Fruit fly (Drosophila melanogaster): ENCODE measurements around the gene asf1.

Gene asf1

DNA sequence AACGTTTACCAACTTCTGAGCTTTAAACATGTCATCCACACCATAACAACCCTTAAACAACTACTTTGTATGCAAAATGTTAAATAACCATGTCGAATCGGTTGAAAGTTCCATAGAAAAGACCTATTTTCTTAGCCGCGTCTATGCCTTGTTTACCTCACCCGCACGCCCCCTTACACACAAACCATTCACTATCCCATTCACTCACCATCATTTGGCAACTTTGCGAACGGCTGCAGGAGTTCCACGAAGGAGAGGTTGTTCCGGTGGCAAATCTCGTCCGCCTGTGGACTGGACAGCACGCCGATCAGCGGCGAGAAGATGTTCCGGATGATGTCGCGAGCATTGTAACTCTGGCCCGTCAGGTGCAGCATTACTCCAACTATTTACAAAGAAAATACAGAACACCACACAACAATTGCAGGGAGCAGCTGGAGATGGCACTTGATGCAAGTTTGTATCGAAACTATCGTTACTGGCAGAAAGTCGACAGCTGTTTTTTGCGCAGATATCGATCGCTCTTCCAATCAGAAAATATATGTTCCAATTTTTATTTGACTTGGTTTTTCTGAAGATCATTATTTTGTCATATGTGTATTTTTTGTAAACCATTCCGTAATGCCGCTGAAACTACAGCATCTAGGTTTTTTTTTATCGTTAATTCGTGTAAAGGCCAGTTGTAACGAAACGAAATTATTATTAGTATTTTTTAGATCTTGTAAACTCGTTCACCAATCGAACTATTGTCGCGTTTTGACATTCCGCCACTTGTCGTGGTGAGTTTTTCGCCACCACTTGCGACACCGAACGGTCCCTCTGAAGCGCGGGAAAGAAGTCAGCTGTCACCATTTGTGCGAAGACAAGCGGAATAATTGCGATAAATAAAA lies at the start of gene asf1:
Gene asf1, plus strand, starts transcription at position 823 of the 887 bp plus-strand sequence.
- TF ChIP-seq Dll (optimal IDR thresholded peaks at IDR 0.05) (no peak), EcR (GFP tag; optimal IDR thresholded peaks at IDR 0.05) (no peak), CG8478 (optimal IDR thresholded peaks at IDR 0.05) (no peak), psq (optimal IDR thresholded peaks at IDR 0.05) (no peak), pan (optimal IDR thresholded peaks at IDR 0.05) (no peak), usp (GFP tag; optimal IDR thresholded peaks at IDR 0.05) (no peak)

DNA sequence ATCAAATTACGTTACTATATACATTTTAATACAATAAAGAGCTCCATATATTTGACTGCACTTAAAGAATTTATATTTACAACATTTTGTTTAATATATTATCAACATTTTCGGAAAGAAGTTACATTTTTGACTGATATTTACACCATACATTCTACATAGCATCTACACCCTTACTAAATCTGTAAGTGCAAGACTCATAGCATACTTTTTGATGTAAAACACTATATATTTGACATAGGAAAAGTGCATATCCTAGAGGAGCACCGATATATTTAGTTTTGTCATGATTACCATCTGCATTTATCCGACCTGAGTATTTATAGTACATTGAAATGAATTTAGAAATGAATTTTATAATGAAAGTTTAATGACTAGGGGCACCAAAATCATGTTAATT lies 49.7 kb upstream of the asf1 start:
- TF ChIP-seq EcR (GFP tag; optimal IDR thresholded peaks at IDR 0.05) = no peak
- no peak for TF ChIP-seq usp (GFP tag; optimal IDR thresholded peaks at IDR 0.05)
- TF ChIP-seq psq (optimal IDR thresholded peaks at IDR 0.05) = no peak
- TF ChIP-seq pan (optimal IDR thresholded peaks at IDR 0.05) = no peak
- TF ChIP-seq CG8478 (optimal IDR thresholded peaks at IDR 0.05) = no peak
- TF ChIP-seq Dll (optimal IDR thresholded peaks at IDR 0.05) = no peak

DNA sequence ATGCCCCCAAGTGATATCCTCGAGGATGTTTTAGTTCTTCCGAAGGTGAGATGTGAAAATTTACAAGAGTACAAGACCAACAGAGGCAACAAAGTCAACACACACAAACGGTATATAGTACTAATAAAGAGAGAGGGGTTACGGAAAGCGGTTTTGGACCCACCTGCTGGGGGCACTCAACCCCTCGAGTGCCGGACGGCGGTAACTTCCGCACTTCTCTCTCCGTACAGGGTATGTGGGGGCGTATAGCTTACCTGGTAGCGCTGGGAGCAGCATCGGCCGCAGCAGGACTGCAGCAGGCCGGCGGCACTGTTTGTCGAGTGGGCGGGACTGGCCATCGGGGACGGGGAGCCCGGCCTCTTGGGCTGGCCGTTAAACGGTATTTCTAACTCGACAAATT lies 49.3 kb upstream of the asf1 start:
- TF ChIP-seq CG8478 (optimal IDR thresholded peaks at IDR 0.05) = no peak
- no peak for TF ChIP-seq pan (optimal IDR thresholded peaks at IDR 0.05)
- no peak for TF ChIP-seq Dll (optimal IDR thresholded peaks at IDR 0.05)

DNA sequence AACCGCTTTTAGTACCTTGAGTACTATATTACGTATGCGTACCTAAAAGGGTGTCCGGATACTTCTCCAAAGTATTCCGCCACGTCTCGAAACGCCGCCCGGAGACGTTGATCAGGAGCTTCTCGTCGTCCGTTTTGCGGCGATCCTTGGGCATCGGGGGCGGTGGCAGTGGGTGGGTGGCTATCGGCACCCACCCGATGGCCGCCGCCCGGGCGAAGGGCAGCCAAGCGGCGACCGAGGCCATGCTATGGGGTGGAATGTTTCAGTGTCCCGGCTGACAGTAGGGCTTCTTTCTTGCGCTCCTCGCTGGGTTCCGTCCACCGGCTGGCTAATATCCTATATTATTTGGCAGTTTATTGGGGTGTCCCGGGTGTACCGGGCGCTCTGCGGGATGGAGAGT lies 44.2 kb upstream of the asf1 start:
- no peak for TF ChIP-seq psq (optimal IDR thresholded peaks at IDR 0.05)
- TF ChIP-seq EcR (GFP tag; optimal IDR thresholded peaks at IDR 0.05) = no peak
- TF ChIP-seq Dll (optimal IDR thresholded peaks at IDR 0.05) = no peak
- no peak for TF ChIP-seq pan (optimal IDR thresholded peaks at IDR 0.05)
- no peak for TF ChIP-seq usp (GFP tag; optimal IDR thresholded peaks at IDR 0.05)
- TF ChIP-seq CG8478 (optimal IDR thresholded peaks at IDR 0.05) = no peak

DNA sequence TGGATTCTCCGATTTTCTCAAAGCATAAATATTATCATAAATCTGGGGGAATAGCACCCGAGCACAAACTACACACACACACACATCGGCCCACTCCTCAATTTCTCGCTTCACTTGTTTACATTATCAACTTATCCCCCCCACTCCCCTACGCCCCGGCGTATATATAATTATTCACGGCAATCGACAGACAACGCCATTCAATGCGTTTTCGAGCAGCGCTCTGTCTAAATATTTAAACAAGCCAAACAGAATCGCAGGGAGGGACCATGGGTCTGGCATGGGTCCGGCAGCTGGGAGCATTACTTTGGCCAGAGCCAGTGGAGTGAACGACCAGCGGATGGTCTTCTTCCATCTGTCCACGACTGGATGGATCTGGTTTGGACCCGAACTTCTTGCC lies 43.0 kb upstream of the asf1 start:
- TF ChIP-seq CG8478 (optimal IDR thresholded peaks at IDR 0.05) = no peak
- no peak for TF ChIP-seq EcR (GFP tag; optimal IDR thresholded peaks at IDR 0.05)
- no peak for TF ChIP-seq Dll (optimal IDR thresholded peaks at IDR 0.05)
- TF ChIP-seq pan (optimal IDR thresholded peaks at IDR 0.05) = no peak
- TF ChIP-seq psq (optimal IDR thresholded peaks at IDR 0.05) = no peak
- no peak for TF ChIP-seq usp (GFP tag; optimal IDR thresholded peaks at IDR 0.05)

DNA sequence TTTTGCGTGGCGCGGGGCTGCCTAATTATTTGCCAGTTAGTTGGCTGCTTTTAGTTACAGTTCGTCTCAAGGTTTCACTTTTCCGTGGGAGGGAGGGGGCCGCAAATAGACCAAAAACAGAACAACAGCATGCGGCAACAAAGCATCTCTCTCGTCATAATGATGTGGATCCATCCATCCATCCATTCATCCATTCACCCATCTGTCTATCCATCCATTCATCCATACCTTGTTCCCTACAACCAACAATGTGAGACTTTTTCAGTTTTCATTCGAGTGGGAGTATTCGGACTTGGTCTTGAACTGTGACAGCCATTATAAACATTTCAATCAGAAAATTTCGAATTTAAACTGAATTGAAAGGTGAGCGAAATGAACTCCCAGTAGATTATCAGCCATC lies 39.3 kb upstream of the asf1 start:
- no peak for TF ChIP-seq EcR (GFP tag; optimal IDR thresholded peaks at IDR 0.05)
- no peak for TF ChIP-seq pan (optimal IDR thresholded peaks at IDR 0.05)
- no peak for TF ChIP-seq psq (optimal IDR thresholded peaks at IDR 0.05)
- no peak for TF ChIP-seq CG8478 (optimal IDR thresholded peaks at IDR 0.05)
- no peak for TF ChIP-seq usp (GFP tag; optimal IDR thresholded peaks at IDR 0.05)
- TF ChIP-seq Dll (optimal IDR thresholded peaks at IDR 0.05) = no peak

DNA sequence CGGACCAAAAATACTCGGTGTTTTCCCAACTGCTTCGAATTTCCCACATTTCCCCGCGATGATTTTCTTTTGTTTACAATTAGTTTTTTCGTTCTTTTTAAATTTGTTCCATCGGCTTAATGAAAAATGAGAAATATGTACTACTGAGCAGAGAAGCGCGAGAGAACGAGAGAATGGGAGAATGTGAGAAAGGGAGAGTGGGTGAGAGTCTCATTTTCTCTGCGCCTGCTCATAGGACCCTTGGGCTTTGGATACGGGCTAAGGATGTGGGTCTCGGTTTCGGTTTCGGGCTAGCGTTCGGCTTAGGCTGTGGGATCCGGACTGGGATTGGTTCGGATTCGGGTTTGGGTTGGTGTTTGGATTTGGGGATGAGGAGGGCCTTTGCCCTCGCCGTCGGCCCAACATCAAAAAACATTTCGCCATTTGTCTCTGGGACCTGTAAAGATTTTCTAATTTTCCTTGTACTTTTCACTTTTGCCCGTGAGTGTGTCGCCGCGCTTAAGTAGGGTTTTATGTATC lies 37.9 kb upstream of the asf1 start:
- no peak for TF ChIP-seq CG8478 (optimal IDR thresholded peaks at IDR 0.05)

DNA sequence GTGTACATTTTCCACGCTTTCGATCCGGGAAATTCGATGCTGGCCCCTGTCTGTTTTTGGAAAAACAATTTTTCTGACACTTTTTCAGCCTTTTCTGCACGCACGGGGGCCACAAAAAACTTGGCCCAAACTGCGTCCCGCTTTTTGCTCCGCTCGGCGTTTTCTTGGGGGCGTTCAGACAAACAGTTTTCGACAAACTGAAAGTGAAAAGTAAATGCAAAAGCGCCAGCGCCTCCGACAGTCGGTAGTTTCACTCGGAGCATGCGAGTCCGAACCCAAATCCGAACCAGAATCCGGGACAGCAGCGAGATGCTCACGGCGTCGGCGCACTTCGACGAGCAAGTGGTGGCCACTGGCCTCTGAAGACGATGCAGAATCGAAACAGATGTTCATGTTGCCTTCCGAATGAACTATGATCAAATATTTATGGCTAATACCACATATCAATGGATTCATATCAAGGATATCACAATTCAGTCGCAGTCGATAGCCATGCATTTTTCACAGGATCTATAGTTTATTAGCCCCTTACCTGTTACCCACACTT lies 34.3 kb upstream of the asf1 start, which contains the start of gene Shal:
Gene Shal, minus strand, starts transcription at position 200 of the 547 bp plus-strand sequence.
- TF ChIP-seq usp (GFP tag; optimal IDR thresholded peaks at IDR 0.05) (no peak), CG8478 (optimal IDR thresholded peaks at IDR 0.05) (no peak), pan (optimal IDR thresholded peaks at IDR 0.05) (no peak), psq (optimal IDR thresholded peaks at IDR 0.05) (no peak), EcR (GFP tag; optimal IDR thresholded peaks at IDR 0.05) (no peak), Dll (optimal IDR thresholded peaks at IDR 0.05) (no peak)

DNA sequence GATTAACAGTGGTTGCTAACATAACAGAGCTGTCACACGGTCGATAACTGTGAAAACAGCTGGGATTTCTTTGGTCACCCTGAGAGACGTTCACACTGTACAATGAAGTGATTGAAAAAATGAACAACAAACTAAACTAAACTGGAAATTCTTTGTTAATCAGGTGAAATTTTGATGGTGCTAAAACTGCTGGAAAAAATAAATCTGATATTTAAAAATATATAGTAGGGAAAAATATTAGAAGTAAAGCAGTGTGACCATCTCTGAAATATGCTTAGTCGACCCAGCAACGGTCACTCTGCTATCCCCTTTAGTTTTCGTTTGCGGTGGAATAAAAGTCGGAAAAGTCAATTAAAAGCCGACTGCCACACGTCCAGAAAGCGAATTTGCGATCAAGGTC lies 32.7 kb upstream of the asf1 start, which contains the start of the genes CG9231 and CG9330:
Gene CG9231, minus strand, starts transcription at position 25 of the 400 bp plus-strand sequence.
Gene CG9330, plus strand, starts transcription at position 275 of the 400 bp plus-strand sequence.
- TF ChIP-seq Dll (optimal IDR thresholded peaks at IDR 0.05) (no peak), usp (GFP tag; optimal IDR thresholded peaks at IDR 0.05) (no peak), psq (optimal IDR thresholded peaks at IDR 0.05) (no peak), EcR (GFP tag; optimal IDR thresholded peaks at IDR 0.05) (no peak), CG8478 (optimal IDR thresholded peaks at IDR 0.05) (no peak), pan (optimal IDR thresholded peaks at IDR 0.05) (no peak)

DNA sequence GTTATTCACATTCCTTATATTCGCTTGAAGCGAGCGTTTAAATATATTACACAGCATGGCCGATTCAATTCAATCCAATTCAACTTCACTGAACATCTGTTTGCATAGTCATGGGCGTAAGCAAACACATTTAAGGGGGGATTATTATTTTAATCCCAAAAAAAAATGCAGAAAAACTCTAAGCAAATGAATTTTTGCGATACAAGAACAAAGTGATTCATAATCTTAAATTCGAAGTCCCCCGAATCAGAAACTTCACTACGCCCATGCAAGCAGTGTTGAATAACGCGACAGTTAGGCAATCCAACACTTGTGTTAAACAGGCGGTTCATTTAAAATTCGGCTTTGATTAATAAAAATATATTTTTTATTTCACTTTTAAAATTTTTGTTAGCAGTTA lies 28.3 kb upstream of the asf1 start, which contains the start of gene CG14100:
Gene CG14100, minus strand, starts transcription at position 103 of the 400 bp plus-strand sequence.
- no peak for TF ChIP-seq EcR (GFP tag; optimal IDR thresholded peaks at IDR 0.05)
- no peak for TF ChIP-seq pan (optimal IDR thresholded peaks at IDR 0.05)
- no peak for TF ChIP-seq CG8478 (optimal IDR thresholded peaks at IDR 0.05)
- no peak for TF ChIP-seq psq (optimal IDR thresholded peaks at IDR 0.05)
- no peak for TF ChIP-seq usp (GFP tag; optimal IDR thresholded peaks at IDR 0.05)
- TF ChIP-seq Dll (optimal IDR thresholded peaks at IDR 0.05) = no peak

DNA sequence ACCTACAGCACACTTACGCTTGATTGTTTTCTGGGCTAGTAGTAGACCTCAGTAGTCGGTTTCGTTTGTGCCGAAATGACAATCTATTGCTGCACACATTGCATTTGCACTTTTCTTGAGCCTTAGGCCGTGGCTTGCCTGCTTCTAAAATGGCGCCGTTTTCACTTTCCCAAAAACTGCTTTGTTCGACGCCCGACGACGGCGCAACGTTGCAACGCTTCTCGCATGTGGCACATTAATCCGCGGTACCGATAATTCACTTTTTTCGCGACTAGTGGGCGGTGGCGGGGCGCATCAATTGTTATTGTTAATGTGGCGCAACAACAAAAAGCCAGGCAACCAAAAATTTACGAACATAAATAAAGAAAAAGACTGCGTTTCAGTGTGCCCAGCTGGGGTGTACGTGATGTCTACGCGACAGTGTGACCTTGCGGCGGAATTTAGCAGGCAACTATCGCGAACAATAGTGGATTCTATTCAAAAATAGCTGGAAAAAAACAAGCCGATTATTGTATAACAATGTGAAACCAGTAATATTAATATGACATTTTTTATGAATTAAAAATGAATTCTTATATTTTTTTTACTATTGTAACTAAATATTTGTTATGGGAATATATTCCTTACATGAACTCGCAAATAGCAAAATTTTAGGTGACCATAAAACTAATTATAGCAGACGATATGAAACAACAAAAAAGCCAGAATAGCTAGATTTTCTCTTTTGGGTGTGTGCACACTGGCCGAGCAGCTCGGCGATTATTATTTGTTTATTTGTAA lies 20.1 kb upstream of the asf1 start, which contains the start of the genes ash1 and Taf6:
Gene ash1, minus strand, starts transcription at position 387 of the 780 bp plus-strand sequence.
Gene Taf6, plus strand, starts transcription at position 720 of the 780 bp plus-strand sequence.
- TF ChIP-seq pan (optimal IDR thresholded peaks at IDR 0.05) (no peak), usp (GFP tag; optimal IDR thresholded peaks at IDR 0.05) (no peak), EcR (GFP tag; optimal IDR thresholded peaks at IDR 0.05) (no peak), Dll (optimal IDR thresholded peaks at IDR 0.05) (no peak), psq (optimal IDR thresholded peaks at IDR 0.05) (no peak), CG8478 (optimal IDR thresholded peaks at IDR 0.05) (no peak)
